Worm (Caenorhabditis elegans): Measurements from ENCODE around the gene clc-19.
A peak's percentile ranks its signal among the peaks of the same experiment; 100 is the strongest.

The clc-19 gene

ce11 chrIII:895525-895924, 22.2 kb upstream of the clc-19 start, which contains the start of the genes ztf-18 and F23H11.2:
Gene ztf-18, minus strand, starts transcription at chrIII:895712.
Gene F23H11.2, plus strand, starts transcription at chrIII:895747.
- TF ChIP-seq ces-1 (GFP tag; optimal IDR thresholded peaks at IDR 0.05) = no peak
- no peak for TF ChIP-seq ceh-8 (GFP tag; optimal IDR thresholded peaks at IDR 0.05)
- no peak for TF ChIP-seq efl-1 (optimal IDR thresholded peaks at IDR 0.05)
- TF ChIP-seq efl-1 (GFP tag; optimal IDR thresholded peaks at IDR 0.05 in 1 of 2) = peak; percentile 10 to 71
- TF ChIP-seq lir-3 (tag; optimal IDR thresholded peaks at IDR 0.05; ENCODE audit: poor library complexity) = no peak
- TF ChIP-seq unc-98 (GFP tag; IDR thresholded peaks at IDR 0.05) = no peak
- TF ChIP-seq ztf-11 (tag; optimal IDR thresholded peaks at IDR 0.05) = no peak
- TF ChIP-seq lin-35 (GFP tag; optimal IDR thresholded peaks at IDR 0.05) = peak in 1 of 2 experiments; percentile 43
- TF ChIP-seq mep-1 (tag; optimal IDR thresholded peaks at IDR 0.05) = no peak
- peak; percentile 1 for TF ChIP-seq lin-15B (tag; optimal IDR thresholded peaks at IDR 0.05)
- no peak for TF ChIP-seq egl-13 (tag; optimal IDR thresholded peaks at IDR 0.05)
- TF ChIP-seq efl-3 (GFP tag; optimal IDR thresholded peaks at IDR 0.05) = no peak
- TF ChIP-seq nhr-12 (tag; optimal IDR thresholded peaks at IDR 0.05) = no peak
- TF ChIP-seq snu-23 (GFP tag; optimal IDR thresholded peaks at IDR 0.05) = no peak
- TF ChIP-seq sox-4 (tag; optimal IDR thresholded peaks at IDR 0.05) = no peak
- no peak for TF ChIP-seq unc-62 (GFP tag; optimal IDR thresholded peaks at IDR 0.05)
- no peak for TF ChIP-seq ama-1 (optimal IDR thresholded peaks at IDR 0.05)
- TF ChIP-seq dpl-1 (GFP tag; optimal IDR thresholded peaks at IDR 0.05) = peak in 2 of 3 experiments; percentile 7 to 18
- TF ChIP-seq zag-1 (tag; optimal IDR thresholded peaks at IDR 0.05) = no peak
- TF ChIP-seq hlh-4 (tag; optimal IDR thresholded peaks at IDR 0.05) = no peak
- TF ChIP-seq blmp-1 (tag; optimal IDR thresholded peaks at IDR 0.05) = peak; percentile 37
- TF ChIP-seq fkh-10 (GFP tag; optimal IDR thresholded peaks at IDR 0.05) = no peak
- no peak for TF ChIP-seq nhr-76 (tag; optimal IDR thresholded peaks at IDR 0.05)

DNA sequence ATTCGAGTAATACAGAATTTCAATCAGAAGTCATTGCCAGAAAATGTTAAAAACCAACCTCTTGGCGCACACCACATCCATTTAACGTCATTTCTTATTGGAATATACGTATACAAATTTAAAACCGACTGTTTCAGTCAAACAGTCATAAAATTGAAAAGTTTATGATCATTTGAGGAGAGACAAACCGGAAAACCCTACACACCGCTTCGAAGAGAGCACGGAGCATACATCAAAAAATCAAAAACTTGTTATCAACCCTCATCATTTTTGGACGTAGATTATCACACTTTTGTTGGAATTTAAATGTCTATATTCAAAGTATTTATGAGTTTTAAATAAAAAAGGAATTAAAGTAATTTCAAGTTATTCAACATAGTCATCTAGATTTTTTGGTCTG, 17.6 kb upstream of the clc-19 start, which contains the start of gene T24C4.10:
Gene T24C4.10, minus strand, starts transcription at position 230 of the 400 bp plus-strand sequence.
- TF ChIP-seq lin-35 (GFP tag; optimal IDR thresholded peaks at IDR 0.05) (peak in 1 of 2 experiments; percentile 10), mdl-1 (tag; optimal IDR thresholded peaks at IDR 0.05) (no peak), nhr-47 (tag; optimal IDR thresholded peaks at IDR 0.05) (no peak), efl-1 (optimal IDR thresholded peaks at IDR 0.05) (no peak), efl-1 (GFP tag; optimal IDR thresholded peaks at IDR 0.05 in 1 of 2) (no peak)

ce11 chrIII:888983-889549, 15.7 kb upstream of the clc-19 start:
- no peak for TF ChIP-seq unc-130 (tag; optimal IDR thresholded peaks at IDR 0.05)
- no peak for TF ChIP-seq C04F5.9 (tag; optimal IDR thresholded peaks at IDR 0.05)
- TF ChIP-seq ces-1 (GFP tag; optimal IDR thresholded peaks at IDR 0.05) = no peak
- TF ChIP-seq efl-1 (optimal IDR thresholded peaks at IDR 0.05) = peak in 1 of 2 experiments; percentile 7
- peak; percentile 16 to 28 for TF ChIP-seq efl-1 (GFP tag; optimal IDR thresholded peaks at IDR 0.05 in 1 of 2)
- TF ChIP-seq fkh-8 (tag; optimal IDR thresholded peaks at IDR 0.05) = peak; percentile 59
- TF ChIP-seq Y116A8C.19 (tag; optimal IDR thresholded peaks at IDR 0.05; ENCODE audit: borderline replicate concordance) = no peak
- peak; percentile 7 for TF ChIP-seq nhr-85 (tag)
- no peak for TF ChIP-seq fkh-4 (tag; optimal IDR thresholded peaks at IDR 0.05; ENCODE audit: borderline replicate concordance)
- TF ChIP-seq mdl-1 (tag; optimal IDR thresholded peaks at IDR 0.05) = peak in 1 of 2 experiments; percentile 1
- TF ChIP-seq mef-2 (tag; optimal IDR thresholded peaks at IDR 0.05) = no peak
- no peak for TF ChIP-seq ceh-88 (GFP tag; IDR thresholded peaks at IDR 0.05)
- TF ChIP-seq dpl-1 (GFP tag; optimal IDR thresholded peaks at IDR 0.05) = peak in 1 of 3 experiments; percentile 45
- no peak for TF ChIP-seq fos-1 (tag; optimal IDR thresholded peaks at IDR 0.05)
- peak; percentile 49 to 73 for TF ChIP-seq lsy-2 (tag; optimal IDR thresholded peaks at IDR 0.05)
- TF ChIP-seq egl-13 (tag; optimal IDR thresholded peaks at IDR 0.05) = peak; percentile 29
- no peak for TF ChIP-seq nhr-20 (tag; optimal IDR thresholded peaks at IDR 0.05)
- peak; percentile 0 for TF ChIP-seq skn-1 (tag; optimal IDR thresholded peaks at IDR 0.05)
- no peak for TF ChIP-seq unc-30 (tag; optimal IDR thresholded peaks at IDR 0.05)
- peak; percentile 37 for TF ChIP-seq nhr-71 (tag; optimal IDR thresholded peaks at IDR 0.05)
- TF ChIP-seq nhr-19 (GFP tag; conservative IDR thresholded peaks at IDR 0.05) = no peak
- TF ChIP-seq nhr-47 (tag; optimal IDR thresholded peaks at IDR 0.05) = peak; percentile 1
- TF ChIP-seq nhr-76 (tag; optimal IDR thresholded peaks at IDR 0.05) = no peak
